Fruit fly (Drosophila melanogaster) whole organism, embryonic: ENCODE results near the gene Kah.

Experiments
- Bteb2 ChIP-seq: fragments of 200-800 bp; sonication (Bioruptor generic); optimal IDR thresholded peaks from 2 replicates; lab custom pipeline; 2016; ENCODE audit warnings: missing biosample characterization, missing genetic modification characterization
- CG11247 ChIP-seq: fragments of 200-800 bp; sonication (Bioruptor generic); IDR thresholded peaks from 2 replicates; pipeline ENCODE4 v1.3.6; 2022; ENCODE audit warnings: missing biosample characterization, missing genetic modification characterization
- CG11695 ChIP-seq: fragments of 200-800 bp; sonication (Bioruptor generic); IDR thresholded peaks from 3 replicates; pipeline ENCODE4 v1.3.6; 2022; ENCODE audit warnings: missing biosample characterization, missing genetic modification characterization
- CG12155 ChIP-seq: fragments of 200-800 bp; sonication (Bioruptor generic); optimal IDR thresholded peaks from 3 replicates; lab custom pipeline; 2016; ENCODE audit warnings: missing biosample characterization, missing genetic modification characterization
- CG12391 ChIP-seq: fragments of 200-800 bp; sonication (Bioruptor generic); optimal IDR thresholded peaks from 3 replicates; lab custom pipeline; 2018; ENCODE audit warnings: missing biosample characterization, mild to moderate bottlenecking, missing genetic modification characterization, moderate library complexity
- CG14860 ChIP-seq: fragments of 200-800 bp; sonication (Bioruptor generic); IDR thresholded peaks from 3 replicates; pipeline ENCODE4 v1.3.6; 2022; ENCODE audit warnings: missing biosample characterization, missing genetic modification characterization; ENCODE audit not compliant: partially characterized antibody
- CG1529 ChIP-seq: fragments of 200-800 bp; sonication (Bioruptor generic); optimal IDR thresholded peaks from 3 replicates; lab custom pipeline; 2018; ENCODE audit warnings: missing biosample characterization, missing genetic modification characterization
- CG18262 ChIP-seq: fragments of 200-800 bp; optimal IDR thresholded peaks from 3 replicates; lab custom pipeline; 2019; ENCODE audit warnings: missing biosample characterization, mild to moderate bottlenecking, missing genetic modification characterization, moderate library complexity
- CG18764 ChIP-seq: fragments of 200-800 bp; sonication (Bioruptor generic); optimal IDR thresholded peaks from 3 replicates; lab custom pipeline; 2016; ENCODE audit warnings: missing biosample characterization, missing genetic modification characterization
- CG34422 ChIP-seq: fragments of 200-800 bp; sonication (Bioruptor generic); IDR thresholded peaks from 3 replicates; pipeline ENCODE4 v1.3.6; 2022; ENCODE audit warnings: missing biosample characterization, missing genetic modification characterization
- CG4424 ChIP-seq: fragments of 200-800 bp; sonication (Bioruptor generic); optimal IDR thresholded peaks from 3 replicates; lab custom pipeline; 2016; ENCODE audit warnings: missing biosample characterization, missing genetic modification characterization
- CG5953 ChIP-seq: fragments of 200-800 bp; sonication (Bioruptor generic); IDR thresholded peaks from 2 replicates; pipeline ENCODE4 v1.3.6; 2022; ENCODE audit warnings: missing biosample characterization, missing genetic modification characterization
- CG6854 ChIP-seq: fragments of 200-800 bp; sonication (Bioruptor generic); optimal IDR thresholded peaks from 3 replicates; lab custom pipeline; 2017; ENCODE audit warnings: missing biosample characterization, mild to moderate bottlenecking, missing genetic modification characterization
- CG8359 ChIP-seq: fragments of 200-800 bp; sonication (Bioruptor generic); optimal IDR thresholded peaks from 2 replicates; lab custom pipeline; 2017; ENCODE audit warnings: missing biosample characterization, mild to moderate bottlenecking, missing genetic modification characterization, borderline replicate concordance
- D19B ChIP-seq: fragments of 200-800 bp; sonication (Bioruptor generic); optimal IDR thresholded peaks from 2 replicates; lab custom pipeline; 2017; ENCODE audit warnings: missing biosample characterization, mild to moderate bottlenecking, missing genetic modification characterization
- HmgZ ChIP-seq: fragments of 200-800 bp; sonication (Bioruptor generic); optimal IDR thresholded peaks from 2 replicates; lab custom pipeline; 2018; ENCODE audit warnings: missing biosample characterization, mild to moderate bottlenecking, missing genetic modification characterization
- Hr51 ChIP-seq, 2 experiments: fragments of 200-800 bp; sonication (Bioruptor generic); optimal IDR thresholded peaks; 2 replicates in 1 of 2; 3 replicates in 1 of 2; lab custom pipeline; 2016 to 2018; ENCODE audit warnings: missing biosample characterization in 2 of 2, missing genetic modification characterization in 2 of 2, mild to moderate bottlenecking in 1 of 2, moderate library complexity in 1 of 2
- MBD-R2 ChIP-seq: fragments of 200-800 bp; sonication (Bioruptor generic); IDR thresholded peaks from 2 replicates; pipeline ENCODE4 v1.3.6; 2022; ENCODE audit warnings: missing biosample characterization, missing genetic modification characterization
- MESR4 ChIP-seq: fragments of 200-800 bp; sonication (Bioruptor generic); optimal IDR thresholded peaks from 2 replicates; lab custom pipeline; 2018; ENCODE audit warnings: missing biosample characterization, mild to moderate bottlenecking, missing genetic modification characterization, moderate library complexity
- Nf-YB ChIP-seq: fragments of 200-800 bp; sonication (Bioruptor generic); optimal IDR thresholded peaks from 3 replicates; lab custom pipeline; 2019; ENCODE audit warnings: missing biosample characterization, mild to moderate bottlenecking, missing genetic modification characterization, moderate library complexity
- Ptx1 ChIP-seq: fragments of 200-800 bp; sonication (Bioruptor generic); IDR thresholded peaks from 2 replicates; pipeline ENCODE4 v1.3.6; 2022; ENCODE audit warnings: missing biosample characterization, missing genetic modification characterization
- ap ChIP-seq: fragments of 200-800 bp; sonication (Bioruptor generic); IDR thresholded peaks from 2 replicates; pipeline ENCODE4 v1.3.6; 2022; ENCODE audit warnings: missing biosample characterization, missing genetic modification characterization
- az2 ChIP-seq: fragments of 200-800 bp; sonication (Bioruptor generic); optimal IDR thresholded peaks from 3 replicates; lab custom pipeline; 2016; ENCODE audit warnings: missing biosample characterization, missing genetic modification characterization
- chn ChIP-seq: fragments of 200-800 bp; sonication (Bioruptor generic); optimal IDR thresholded peaks from 2 replicates; lab custom pipeline; 2016; ENCODE audit warnings: missing biosample characterization, missing genetic modification characterization
- disco-r ChIP-seq: fragments of 200-800 bp; sonication (Bioruptor generic); optimal IDR thresholded peaks from 2 replicates; lab custom pipeline; 2016; ENCODE audit warnings: missing biosample characterization, missing genetic modification characterization
- dpn ChIP-seq, 2 experiments: fragments of 200-800 bp; sonication (Bioruptor generic); optimal IDR thresholded peaks; 3 replicates each; lab custom pipeline; 2016; ENCODE audit warnings: missing biosample characterization in 2 of 2, missing genetic modification characterization in 2 of 2
- esg ChIP-seq: fragments of 200-800 bp; sonication (Bioruptor generic); conservative IDR thresholded peaks from 2 replicates; pipeline ENCODE4 v1.3.6; 2022; ENCODE audit warnings: missing biosample characterization, missing genetic modification characterization
- ewg ChIP-seq: fragments of 200-800 bp; sonication (Bioruptor generic); optimal IDR thresholded peaks from 3 replicates; lab custom pipeline; 2017; ENCODE audit warnings: mild to moderate bottlenecking, missing biosample characterization, missing genetic modification reagents, missing genetic modification characterization
- fd102C ChIP-seq: fragments of 200-800 bp; sonication (Bioruptor generic); optimal IDR thresholded peaks from 2 replicates; lab custom pipeline; 2018; ENCODE audit warnings: missing biosample characterization, mild to moderate bottlenecking, missing genetic modification characterization, moderate library complexity
- fd96Cb ChIP-seq: fragments of 200-800 bp; sonication (Bioruptor generic); optimal IDR thresholded peaks from 2 replicates; lab custom pipeline; 2018; ENCODE audit warnings: missing biosample characterization, mild to moderate bottlenecking, missing genetic modification characterization, moderate library complexity
- gfzf ChIP-seq: fragments of 200-800 bp; sonication (Bioruptor generic); optimal IDR thresholded peaks from 2 replicates; lab custom pipeline; 2016; ENCODE audit warnings: missing biosample characterization, mild to moderate bottlenecking, missing genetic modification characterization, moderate library complexity
- gro ChIP-seq: fragments of 200-800 bp; sonication (Bioruptor generic); optimal IDR thresholded peaks from 2 replicates; lab custom pipeline; 2016; ENCODE audit warnings: missing biosample characterization, missing genetic modification characterization
- hkb ChIP-seq, 2 experiments: fragments of 200-800 bp in 1 of 2; fragments of >200 bp in 1 of 2; sonication (Bioruptor generic) in 1 of 2; IDR thresholded peaks in 1 of 2; optimal IDR thresholded peaks in 1 of 2; 2 replicates each; pipeline versions ENCODE4 v1.3.6 to Lab custom; 2017 to 2022; ENCODE audit warnings: missing biosample characterization in 1 of 2, missing genetic modification characterization in 1 of 2
- kay ChIP-seq: fragments of 200-800 bp; sonication (Bioruptor generic); optimal IDR thresholded peaks from 2 replicates; lab custom pipeline; 2016; ENCODE audit warnings: missing biosample characterization, missing genetic modification characterization
- nerfin-1 ChIP-seq: fragments of 200-800 bp; sonication (Bioruptor generic); optimal IDR thresholded peaks from 3 replicates; lab custom pipeline; 2019; ENCODE audit warnings: missing biosample characterization, mild to moderate bottlenecking, missing genetic modification characterization, moderate library complexity
- nom ChIP-seq: fragments of 200-800 bp; sonication (Bioruptor generic); optimal IDR thresholded peaks from 2 replicates; lab custom pipeline; 2017; ENCODE audit warnings: missing biosample characterization, missing genetic modification characterization, mild to moderate bottlenecking, moderate library complexity, missing genetic modification reagents
- oc ChIP-seq: fragments of 200-800 bp; sonication (Bioruptor generic); optimal IDR thresholded peaks from 2 replicates; lab custom pipeline; 2018; ENCODE audit warnings: missing biosample characterization, mild to moderate bottlenecking, missing genetic modification characterization, moderate library complexity
- onecut ChIP-seq: fragments of 200-800 bp; sonication (Bioruptor generic); IDR thresholded peaks from 2 replicates; pipeline ENCODE4 v1.3.6; 2022; ENCODE audit warnings: missing biosample characterization, missing genetic modification characterization
- row ChIP-seq: fragments of 200-800 bp; sonication (Bioruptor generic); IDR thresholded peaks from 3 replicates; pipeline ENCODE4 v1.3.6; 2022; ENCODE audit warnings: missing biosample characterization, missing genetic modification characterization
- seq ChIP-seq: fragments of 200-800 bp; sonication (Bioruptor generic); IDR thresholded peaks from 2 replicates; pipeline ENCODE4 v1.3.6; 2022; ENCODE audit warnings: missing biosample characterization, missing genetic modification characterization
- sr ChIP-seq: fragments of 200-800 bp; sonication (Bioruptor generic); IDR thresholded peaks from 3 replicates; pipeline ENCODE4 v1.3.6; 2022; ENCODE audit warnings: missing biosample characterization, missing genetic modification characterization
- ssp ChIP-seq: fragments of 200-800 bp; sonication (Bioruptor generic); IDR thresholded peaks from 2 replicates; pipeline ENCODE4 v1.3.6; 2022; ENCODE audit warnings: missing biosample characterization, missing genetic modification characterization
- trem ChIP-seq: fragments of 200-800 bp; optimal IDR thresholded peaks from 3 replicates; lab custom pipeline; 2019; ENCODE audit warnings: missing biosample characterization, mild to moderate bottlenecking, missing genetic modification characterization, moderate library complexity
- tx ChIP-seq: fragments of 200-800 bp; sonication (Bioruptor generic); optimal IDR thresholded peaks from 2 replicates; lab custom pipeline; 2016; ENCODE audit warnings: missing biosample characterization, missing genetic modification characterization
- unpg ChIP-seq: fragments of 200-800 bp; sonication (Bioruptor generic); optimal IDR thresholded peaks from 3 replicates; lab custom pipeline; 2018; ENCODE audit warnings: missing biosample characterization, mild to moderate bottlenecking, missing genetic modification characterization, moderate library complexity
- vnd ChIP-seq: fragments of 200-800 bp; sonication (Bioruptor generic); IDR thresholded peaks from 3 replicates; pipeline ENCODE4 v1.3.6; 2022; ENCODE audit warnings: missing biosample characterization, missing genetic modification characterization; ENCODE audit not compliant: partially characterized antibody

Gene Kah

DNA sequence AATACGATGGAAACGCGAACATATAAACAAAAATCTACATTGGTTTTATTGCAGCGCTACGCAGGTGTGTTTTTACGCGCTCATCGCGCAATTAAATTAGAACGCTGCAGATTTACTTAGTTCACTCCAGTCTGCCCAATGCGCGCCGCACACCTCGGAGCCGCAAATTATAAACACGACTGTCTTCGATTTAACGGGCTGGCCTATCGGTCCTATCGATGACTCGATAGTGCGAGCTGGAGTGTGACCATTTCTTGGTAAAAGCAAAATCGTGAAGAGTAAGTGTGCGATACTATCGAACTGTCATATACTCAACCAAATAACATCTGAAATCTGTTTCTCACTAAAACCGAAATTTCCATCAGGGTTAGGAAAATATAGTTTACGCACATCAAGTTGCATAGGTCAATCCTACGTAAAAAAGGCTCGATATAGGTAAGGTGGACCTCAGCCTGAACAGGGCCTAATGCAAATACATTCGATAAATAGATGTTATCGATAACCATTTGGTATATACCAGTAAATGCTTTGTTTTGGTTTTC, 48.6 kb downstream of the Kah start, which contains the start of the genes klar and BORCS6 (continued):
- peak; percentile 54 for TF ChIP-seq onecut (GFP tag; lab: Robert Waterston, UW)
- TF ChIP-seq sr (GFP tag; lab: Robert Waterston, UW), result no peak
- TF ChIP-seq kay (GFP tag; lab: Kevin White, UChicago), result peak; percentile 55
- peak; percentile 19 for TF ChIP-seq ewg (GFP tag; lab: Kevin White, UChicago)
- peak; percentile 68 for TF ChIP-seq HmgZ
- peak; percentile 42 to 63 for TF ChIP-seq Hr51 (GFP tag; optimal IDR thresholded peaks at IDR 0.05; lab: Kevin White, UChicago)
- TF ChIP-seq CG18764 (GFP tag; lab: Kevin White, UChicago), result peak; percentile 47
- peak; percentile 93 for TF ChIP-seq ssp
- no peak for TF ChIP-seq hkb (optimal IDR thresholded peaks at IDR 0.05; lab: Kevin White, UChicago)
- peak; percentile 60 for TF ChIP-seq hkb (GFP tag; IDR thresholded peaks at IDR 0.05; lab: Robert Waterston, UW)
- no peak for TF ChIP-seq nom (GFP tag; lab: Kevin White, UChicago)
- TF ChIP-seq row, result peak; percentile 96
- TF ChIP-seq fd102C (GFP tag; lab: Kevin White, UChicago), result no peak
- peak; percentile 37 for TF ChIP-seq az2 (GFP tag; lab: Kevin White, UChicago)
- peak; percentile 15 for TF ChIP-seq fd96Cb (tag; lab: Kevin White, UChicago)
- TF ChIP-seq CG12155 (GFP tag; lab: Kevin White, UChicago), result peak; percentile 46
- no peak for TF ChIP-seq CG8359 (GFP tag; lab: Kevin White, UChicago)
- TF ChIP-seq MBD-R2 (GFP tag; lab: Robert Waterston, UW), result no peak; the same call in none of the 2 replicates
- peak; percentile 91 for TF ChIP-seq gro (GFP tag; lab: Kevin White, UChicago)
- TF ChIP-seq CG12391 (tag; lab: Kevin White, UChicago), result peak; percentile 79
- no peak for TF ChIP-seq disco-r (GFP tag; lab: Kevin White, UChicago)
- TF ChIP-seq D19B (GFP tag; lab: Kevin White, UChicago), result no peak
- TF ChIP-seq unpg (GFP tag; lab: Kevin White, UChicago), result peak; percentile 43
- peak; percentile 37; the same call in 1 of the 3 replicates for TF ChIP-seq CG11695 (GFP tag; lab: Robert Waterston, UW)
- peak; percentile 45 for TF ChIP-seq nerfin-1 (tag; lab: Kevin White, UChicago)
- TF ChIP-seq oc, result no peak
- peak; percentile 75 for TF ChIP-seq Bteb2 (GFP tag; lab: Kevin White, UChicago)
- peak; percentile 29 for TF ChIP-seq CG6854 (GFP tag; lab: Kevin White, UChicago)
- peak; percentile 95 for TF ChIP-seq vnd
- no peak; the same call in 1 of the 2 replicates for TF ChIP-seq esg (GFP tag; lab: Robert Waterston, UW)
- TF ChIP-seq trem (tag; lab: Kevin White, UChicago), result peak; percentile 81
- peak; percentile 97 for TF ChIP-seq CG14860 (GFP tag; lab: Robert Waterston, UW)
- peak; percentile 64 for TF ChIP-seq tx
- no peak; the same call in 1 of the 2 replicates for TF ChIP-seq ap (GFP tag; lab: Robert Waterston, UW)
- no peak for TF ChIP-seq CG1529 (GFP tag; lab: Kevin White, UChicago)
- TF ChIP-seq CG18262 (tag; lab: Kevin White, UChicago), result peak; percentile 27
- TF ChIP-seq MESR4 (GFP tag; lab: Kevin White, UChicago), result peak; percentile 42
- TF ChIP-seq chn (GFP tag; lab: Kevin White, UChicago), result peak; percentile 66
- TF ChIP-seq CG4424 (GFP tag; lab: Kevin White, UChicago), result no peak
- peak; percentile 73 to 80 for TF ChIP-seq dpn (GFP tag; optimal IDR thresholded peaks at IDR 0.05; lab: Kevin White, UChicago)
- peak; percentile 51; the same call in 1 of the 2 replicates for TF ChIP-seq seq
- peak; percentile 36; the same call in 1 of the 2 replicates for TF ChIP-seq Ptx1 (GFP tag; lab: Robert Waterston, UW)
- no peak for TF ChIP-seq CG5953 (GFP tag; lab: Robert Waterston, UW)
- peak; percentile 63; the same call in 2 of the 3 replicates for TF ChIP-seq CG34422 (GFP tag; lab: Robert Waterston, UW)
- TF ChIP-seq CG11247 (GFP tag; lab: Robert Waterston, UW), result 0 out of 2 replicates have a peak, but pooled peaks have one; percentile 17
- peak; percentile 7 for TF ChIP-seq Nf-YB (GFP tag; lab: Kevin White, UChicago)
- peak; percentile 97 for TF ChIP-seq gfzf
